Worm (Caenorhabditis elegans) whole organism, young adult: Measurements from ENCODE around the gene H19J13.2.

ENCODE experiments used
- B0261.1 ChIP-seq: sonication (generic microtip); optimal IDR thresholded peaks from 2 replicates; lab custom pipeline; 2016; ENCODE audit warnings: mild to moderate bottlenecking, missing genetic modification characterization, moderate library complexity, missing compliant biosample characterization
- K11D2.4 ChIP-seq: fragments of 200-800 bp; sonication (Bioruptor generic); IDR thresholded peaks from 2 replicates; pipeline ENCODE4 v1.3.6; 2022; ENCODE audit warnings: missing genetic modification reagents, missing genetic modification characterization, missing compliant biosample characterization
- ceh-58 ChIP-seq: fragments of 200-800 bp; sonication (Bioruptor generic); IDR thresholded peaks from 2 replicates; pipeline ENCODE4 v1.3.6; 2022; ENCODE audit warnings: missing genetic modification characterization, missing compliant biosample characterization
- egl-44 ChIP-seq: fragments of 200-800 bp; sonication (Bioruptor generic); IDR thresholded peaks from 2 replicates; pipeline ENCODE4 v1.3.6; 2022; ENCODE audit warnings: missing genetic modification reagents, missing genetic modification characterization, missing compliant biosample characterization
- hlh-12 ChIP-seq: sonication (generic microtip); optimal IDR thresholded peaks from 2 replicates; lab custom pipeline; 2016; ENCODE audit warnings: missing genetic modification characterization, missing compliant biosample characterization
- nfya-1 ChIP-seq: sonication (generic microtip); optimal IDR thresholded peaks from 2 replicates; lab custom pipeline; 2017; ENCODE audit warnings: antibody characterized with exemption, missing compliant biosample characterization, missing genetic modification characterization, borderline replicate concordance; ENCODE audit not compliant: insufficient read depth
- nhr-90 ChIP-seq: sonication (generic microtip); optimal IDR thresholded peaks from 2 replicates; lab custom pipeline; 2016; ENCODE audit warnings: missing genotype, mild to moderate bottlenecking, missing genetic modification characterization, missing compliant biosample characterization
- snpc-1.3 ChIP-seq: sonication (generic microtip); optimal IDR thresholded peaks from 2 replicates; lab custom pipeline; 2017; ENCODE audit warnings: missing genetic modification characterization, mild to moderate bottlenecking, missing compliant biosample characterization, antibody characterized with exemption, moderate library complexity, missing genotype, missing genetic modification reagents; ENCODE audit not compliant: insufficient read depth
- tbx-9 ChIP-seq: sonication (generic microtip); optimal IDR thresholded peaks from 2 replicates; lab custom pipeline; 2016; ENCODE audit warnings: borderline replicate concordance, missing genetic modification characterization, inconsistent platforms, missing compliant biosample characterization

- TF ChIP-seq nhr-90 (tag; lab: Kevin White, UChicago) (no peak), snpc-1.3 (no peak), egl-44 (GFP tag; lab: Robert Waterston, UW) (no peak), tbx-9 (tag; lab: Kevin White, UChicago) (no peak), B0261.1 (tag; lab: Kevin White, UChicago) (no peak), K11D2.4 (no peak), hlh-12 (tag; lab: Kevin White, UChicago) (no peak), nfya-1 (tag; lab: Kevin White, UChicago) (no peak), ceh-58 (no peak)
Measured at ce11 chrX:12323439-12323838, 49.7 kb upstream of the H19J13.2 start, which contains the start of gene srd-40.
